Worm (Caenorhabditis elegans): ENCODE measurements around the gene D2096.7.

Gene D2096.7

DNA sequence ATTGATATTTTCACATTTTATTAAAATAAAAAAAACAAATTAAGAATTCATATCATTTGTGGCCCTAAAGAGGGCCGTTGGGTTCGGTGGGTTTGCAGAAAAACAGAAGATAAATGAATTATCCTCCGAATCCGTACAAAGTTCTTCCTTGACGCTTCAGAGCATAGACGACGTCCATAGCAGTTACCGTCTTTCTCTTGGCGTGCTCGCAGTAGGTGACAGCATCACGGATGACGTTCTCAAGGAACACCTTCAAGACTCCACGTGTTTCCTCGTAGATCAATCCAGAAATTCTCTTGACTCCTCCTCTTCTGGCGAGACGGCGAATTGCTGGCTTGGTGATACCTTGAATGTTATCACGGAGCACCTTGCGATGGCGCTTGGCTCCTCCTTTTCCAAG is 43.9 kb downstream of the D2096.7 start:
- no peak for TF ChIP-seq ztf-7 (tag; optimal IDR thresholded peaks at IDR 0.05)
- no peak for TF ChIP-seq set-16 (GFP tag; IDR thresholded peaks at IDR 0.05)
- TF ChIP-seq hlh-30 (tag; optimal IDR thresholded peaks at IDR 0.05; ENCODE audit: insufficient read depth), result no peak

DNA sequence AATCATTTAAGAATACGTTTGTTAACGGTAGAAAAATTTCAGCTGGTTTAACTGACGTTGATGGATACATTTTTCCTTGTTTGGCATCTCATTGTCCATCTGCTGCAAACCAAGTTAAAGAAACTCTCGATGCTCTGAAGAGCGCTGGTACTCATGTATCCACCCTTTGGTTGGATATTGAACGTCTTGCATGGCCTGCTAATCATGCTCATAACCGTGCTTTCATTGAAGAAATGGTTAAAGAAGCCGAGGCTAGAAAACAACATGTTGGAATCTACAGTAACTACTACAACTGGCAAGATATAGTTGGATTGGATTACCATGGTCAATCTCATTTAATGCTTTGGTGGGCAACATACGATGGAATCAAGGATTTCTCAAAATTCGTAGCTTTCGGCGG is 44.4 kb downstream of the D2096.7 start:
- TF ChIP-seq nhr-42 (GFP tag; IDR thresholded peaks at IDR 0.05), result no peak
- peak in 1 of 2 experiments; percentile 97 for TF ChIP-seq unc-62 (GFP tag; optimal IDR thresholded peaks at IDR 0.05 in 1 of 2)
- no peak for TF ChIP-seq unc-62 (tag; optimal IDR thresholded peaks at IDR 0.05)

DNA sequence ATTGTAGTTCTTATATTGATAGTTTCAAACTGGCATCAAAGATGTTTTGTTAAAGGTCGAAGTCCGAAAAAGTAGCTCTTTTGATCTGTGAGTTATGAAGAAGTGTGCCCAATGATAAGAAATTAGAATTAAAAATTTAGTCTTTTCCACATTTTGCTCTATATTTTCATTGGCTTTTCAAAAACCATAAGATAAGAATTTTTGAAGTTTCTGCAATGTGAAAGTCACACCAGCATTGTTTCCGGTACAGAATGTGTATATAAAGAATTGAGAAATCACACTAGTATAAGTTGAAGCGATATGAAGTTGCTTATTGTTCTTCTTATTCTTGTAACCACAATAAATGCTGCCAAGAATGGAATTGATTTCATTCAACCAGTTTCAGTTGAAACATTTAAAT is 44.9 kb downstream of the D2096.7 start, which contains the start of gene lys-10:
Gene lys-10 (plus strand): TSS at position 301 of the 400 bp plus-strand sequence.
- TF ChIP-seq ZK337.2 (GFP tag; IDR thresholded peaks at IDR 0.05), result no peak
- no peak for TF ChIP-seq R02D3.7 (tag; optimal IDR thresholded peaks at IDR 0.05)
- no peak for TF ChIP-seq hlh-30 (tag; optimal IDR thresholded peaks at IDR 0.05; ENCODE audit: insufficient read depth)
- no peak for TF ChIP-seq pqm-1 (tag; optimal IDR thresholded peaks at IDR 0.05)
- TF ChIP-seq madf-9 (GFP tag; conservative IDR thresholded peaks at IDR 0.05), result no peak
- TF ChIP-seq Y105C5A.15 (GFP tag; IDR thresholded peaks at IDR 0.05), result no peak
- TF ChIP-seq madf-5 (GFP tag; IDR thresholded peaks at IDR 0.05), result no peak
- no peak for TF ChIP-seq daf-12 (tag; optimal IDR thresholded peaks at IDR 0.05)
- TF ChIP-seq nhr-102 (tag; optimal IDR thresholded peaks at IDR 0.05), result no peak
- no peak for TF ChIP-seq ztf-7 (tag; optimal IDR thresholded peaks at IDR 0.05)
- no peak for TF ChIP-seq dmd-9 (GFP tag; IDR thresholded peaks at IDR 0.05)
- TF ChIP-seq F49E8.2 (tag; optimal IDR thresholded peaks at IDR 0.05; ENCODE audit: borderline replicate concordance), result no peak
- TF ChIP-seq F44E2.7 (GFP tag; IDR thresholded peaks at IDR 0.05), result no peak
- TF ChIP-seq lin-38 (GFP tag; IDR thresholded peaks at IDR 0.05), result no peak
- TF ChIP-seq snpc-4 (tag; optimal IDR thresholded peaks at IDR 0.05), result no peak
- TF ChIP-seq sdz-12 (GFP tag; optimal IDR thresholded peaks at IDR 0.05), result no peak
- no peak for TF ChIP-seq lin-1 (GFP tag; IDR thresholded peaks at IDR 0.05)
- TF ChIP-seq unc-130 (GFP tag; optimal IDR thresholded peaks at IDR 0.05), result no peak

DNA sequence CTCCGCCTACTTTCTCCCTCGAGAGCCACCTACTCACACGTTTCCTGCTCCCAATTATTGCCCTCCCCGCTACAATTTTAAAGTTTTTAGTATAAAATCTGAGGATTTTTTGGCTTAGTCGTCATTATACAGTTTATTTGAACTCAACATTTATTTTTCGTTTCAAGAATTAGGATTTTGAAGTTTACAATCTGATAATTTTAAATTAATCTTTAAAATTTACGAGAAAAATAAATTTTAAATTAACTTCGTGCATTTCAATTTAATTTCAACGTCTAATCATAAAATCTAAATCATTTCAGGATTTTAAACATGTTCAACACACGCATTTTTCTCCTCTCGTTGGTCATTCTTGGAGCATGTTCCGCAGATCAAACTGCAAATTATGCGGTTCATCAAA is 48.5 kb downstream of the D2096.7 start, which contains the start of gene F35H10.2:
Gene F35H10.2 (plus strand): TSS at position 301 of the 400 bp plus-strand sequence.
- TF ChIP-seq skn-1 (tag; optimal IDR thresholded peaks at IDR 0.05) (no peak), Y48G9A.11 (GFP tag; IDR thresholded peaks at IDR 0.05) (no peak), nhr-111 (GFP tag; optimal IDR thresholded peaks at IDR 0.05) (no peak), zfp-3 (GFP tag; conservative IDR thresholded peaks at IDR 0.05) (no peak), lin-38 (GFP tag; IDR thresholded peaks at IDR 0.05) (no peak), nhr-76 (tag; optimal IDR thresholded peaks at IDR 0.05) (no peak), fkh-10 (GFP tag; optimal IDR thresholded peaks at IDR 0.05) (no peak)
